Worm (Caenorhabditis elegans) whole organism, L4/young adult: ENCODE results near the gene M02B1.3.
"Not testable (repeated sequence)": the region's sequence is repeated elsewhere in the genome, so short reads cannot be mapped to it uniquely, and the experiment has no call there.

Experiments
- W03F9.2 ChIP-seq: fragments of 150-350 bp; optimal IDR thresholded peaks from 2 replicates; lab custom pipeline; 2014; ENCODE audit warnings: missing biosample characterization, missing genetic modification characterization
- dao-5 ChIP-seq: sonication (generic microtip); optimal IDR thresholded peaks from 2 replicates; lab custom pipeline; 2016; ENCODE audit warnings: missing genotype, missing genetic modification characterization, moderate library complexity, missing compliant biosample characterization
- him-1 ChIP-seq: sonication (generic microtip); optimal IDR thresholded peaks from 2 replicates; lab custom pipeline; 2016; ENCODE audit warnings: missing genotype, missing genetic modification reagents, missing genetic modification characterization, missing compliant biosample characterization

The M02B1.3 gene

ce11 chrIV:12859797-12860196 lies 23.5 kb downstream of the M02B1.3 start, which contains the start of gene gcy-18:
Gene gcy-18 (plus strand): TSS chrIV:12860097.
- TF ChIP-seq W03F9.2 (tag; lab: Kevin White, UChicago) (no peak), dao-5 (tag; lab: Kevin White, UChicago) (no peak), him-1 (tag; lab: Kevin White, UChicago) (no peak)

ce11 chrIV:12865884-12866283 lies 29.6 kb downstream of the M02B1.3 start, which contains the start of gene clec-186:
Gene clec-186 (plus strand): TSS chrIV:12866109.
- TF ChIP-seq W03F9.2 (tag; lab: Kevin White, UChicago) (no peak), him-1 (tag; lab: Kevin White, UChicago) (no peak), dao-5 (tag; lab: Kevin White, UChicago) (no peak)

- no peak for TF ChIP-seq W03F9.2 (tag; lab: Kevin White, UChicago)
- no peak for TF ChIP-seq him-1 (tag; lab: Kevin White, UChicago)
- no peak for TF ChIP-seq dao-5 (tag; lab: Kevin White, UChicago)
These were observed 33.1 kb downstream of the M02B1.3 start for ce11 chrIV:12869383-12869782.

- TF ChIP-seq dao-5 (tag; lab: Kevin White, UChicago) (no peak), him-1 (tag; lab: Kevin White, UChicago) (no peak), W03F9.2 (tag; lab: Kevin White, UChicago) (no peak)
These were observed 33.5 kb downstream of the M02B1.3 start for ce11 chrIV:12869812-12870211.

- TF ChIP-seq dao-5 (tag; lab: Kevin White, UChicago) (no peak), W03F9.2 (tag; lab: Kevin White, UChicago) (no peak), him-1 (tag; lab: Kevin White, UChicago) (no peak)
These were observed 34.0 kb downstream of the M02B1.3 start for ce11 chrIV:12870315-12870714.

- TF ChIP-seq dao-5 (tag; lab: Kevin White, UChicago) (no peak), him-1 (tag; lab: Kevin White, UChicago) (no peak), W03F9.2 (tag; lab: Kevin White, UChicago) (no peak)
These were observed 35.2 kb downstream of the M02B1.3 start, which contains the start of gene clec-187 for ce11 chrIV:12871445-12871947. Gene clec-187 (minus strand): TSS chrIV:12871495.

ce11 chrIV:12875260-12875659 lies 39.0 kb downstream of the M02B1.3 start, which contains the start of gene ZK896.1:
Gene ZK896.1 (minus strand): TSS chrIV:12875360.
- TF ChIP-seq W03F9.2, him-1, dao-5 (tag; lab: Kevin White, UChicago): not testable (repeated sequence)

- TF ChIP-seq dao-5 (tag; lab: Kevin White, UChicago), result no peak
- TF ChIP-seq W03F9.2 (tag; lab: Kevin White, UChicago), result no peak
- no peak for TF ChIP-seq him-1 (tag; lab: Kevin White, UChicago)
These were observed 40.2 kb downstream of the M02B1.3 start for ce11 chrIV:12876558-12876957.

- no peak for TF ChIP-seq him-1 (tag; lab: Kevin White, UChicago)
- TF ChIP-seq W03F9.2 (tag; lab: Kevin White, UChicago), result no peak
- TF ChIP-seq dao-5 (tag; lab: Kevin White, UChicago), result no peak
These were observed 43.2 kb downstream of the M02B1.3 start, which contains the start of gene ZK896.5 for ce11 chrIV:12879557-12879956. Gene ZK896.5 (minus strand): TSS chrIV:12879645.

ce11 chrIV:12883190-12883589 lies 46.9 kb downstream of the M02B1.3 start, which contains the start of gene ZK896.4:
Gene ZK896.4 (minus strand): TSS chrIV:12883290.
- no peak for TF ChIP-seq him-1 (tag; lab: Kevin White, UChicago)
- TF ChIP-seq W03F9.2 (tag; lab: Kevin White, UChicago), result no peak
- no peak for TF ChIP-seq dao-5 (tag; lab: Kevin White, UChicago)

- TF ChIP-seq him-1 (tag; lab: Kevin White, UChicago) (no peak), dao-5 (tag; lab: Kevin White, UChicago) (no peak), W03F9.2 (tag; lab: Kevin White, UChicago) (no peak)
These were observed 49.7 kb downstream of the M02B1.3 start for ce11 chrIV:12886012-12886411.
